Worm (Caenorhabditis elegans): ENCODE measurements around the gene C27D8.2.

Gene C27D8.2

ce11 chrIV:12715947-12716382, 4.9 kb downstream of the C27D8.2 start (continued):
- TF ChIP-seq zag-1 (tag; optimal IDR thresholded peaks at IDR 0.05): no peak
- no peak for TF ChIP-seq ceh-82 (tag; optimal IDR thresholded peaks at IDR 0.05)
- TF ChIP-seq mdl-1 (tag; optimal IDR thresholded peaks at IDR 0.05): peak in 1 of 2 experiments; percentile 76
- peak; percentile 67 for TF ChIP-seq crh-2 (tag; optimal IDR thresholded peaks at IDR 0.05)
- TF ChIP-seq ztf-4 (tag; optimal IDR thresholded peaks at IDR 0.05): no peak
- TF ChIP-seq peb-1 (tag; optimal IDR thresholded peaks at IDR 0.05): no peak
- peak; percentile 42 for TF ChIP-seq lin-13 (GFP tag; optimal IDR thresholded peaks at IDR 0.05)
- peak; percentile 25 for TF ChIP-seq blmp-1 (tag; optimal IDR thresholded peaks at IDR 0.05; ENCODE audit: insufficient read depth)
- TF ChIP-seq nhr-23 (tag; optimal IDR thresholded peaks at IDR 0.05): no peak
- TF ChIP-seq lin-39 (tag; optimal IDR thresholded peaks at IDR 0.05): no peak
- peak in 1 of 2 experiments; percentile 42 for TF ChIP-seq lsy-2 (tag; optimal IDR thresholded peaks at IDR 0.05)
- TF ChIP-seq F13H6.1 (tag; optimal IDR thresholded peaks at IDR 0.05): peak; percentile 41

- TF ChIP-seq nhr-21 (tag; optimal IDR thresholded peaks at IDR 0.05): no peak
- no peak for TF ChIP-seq lsy-2 (tag; optimal IDR thresholded peaks at IDR 0.05)
- no peak for TF ChIP-seq alr-1 (tag; optimal IDR thresholded peaks at IDR 0.05)
- TF ChIP-seq dmd-4 (tag; optimal IDR thresholded peaks at IDR 0.05): no peak
- TF ChIP-seq zag-1 (tag; optimal IDR thresholded peaks at IDR 0.05): no peak
- no peak for TF ChIP-seq elt-1 (tag; optimal IDR thresholded peaks at IDR 0.05)
- TF ChIP-seq nhr-129 (tag; optimal IDR thresholded peaks at IDR 0.05): no peak
- TF ChIP-seq nhr-237 (tag; optimal IDR thresholded peaks at IDR 0.05): no peak
- TF ChIP-seq F13H6.1 (tag; optimal IDR thresholded peaks at IDR 0.05): no peak
- no peak for TF ChIP-seq sma-9 (GFP tag; optimal IDR thresholded peaks at IDR 0.05)
- no peak for TF ChIP-seq sma-9 (tag; optimal IDR thresholded peaks at IDR 0.05)
Observed at ce11 chrIV:12717531-12717930, 6.5 kb downstream of the C27D8.2 start, which contains the start of gene C27D8.1. TSS of gene C27D8.1 (plus strand) at chrIV:12717831.

- no peak for TF ChIP-seq F13H6.1 (tag; optimal IDR thresholded peaks at IDR 0.05)
- no peak for TF ChIP-seq nhr-129 (tag; optimal IDR thresholded peaks at IDR 0.05)
- no peak for TF ChIP-seq lsy-2 (tag; optimal IDR thresholded peaks at IDR 0.05)
- TF ChIP-seq nhr-25 (tag; optimal IDR thresholded peaks at IDR 0.05): no peak
Observed at ce11 chrIV:12719664-12720063, 8.6 kb downstream of the C27D8.2 start, which contains the start of gene idpp-7. TSS of gene idpp-7 (plus strand) at chrIV:12719964.

ce11 chrIV:12721106-12721505, 10.1 kb downstream of the C27D8.2 start, which contains the start of gene T23F6.2:
TSS of gene T23F6.2 (plus strand) at chrIV:12721356.
- TF ChIP-seq alr-1 (tag; optimal IDR thresholded peaks at IDR 0.05): no peak
- no peak for TF ChIP-seq ZK546.5 (tag; optimal IDR thresholded peaks at IDR 0.05)
- TF ChIP-seq nhr-12 (tag; optimal IDR thresholded peaks at IDR 0.05): no peak
- no peak for TF ChIP-seq nhr-25 (tag; optimal IDR thresholded peaks at IDR 0.05)
- TF ChIP-seq F13H6.1 (tag; optimal IDR thresholded peaks at IDR 0.05): no peak
- no peak for TF ChIP-seq unc-55 (GFP tag; optimal IDR thresholded peaks at IDR 0.05)
- no peak for TF ChIP-seq fos-1 (tag; optimal IDR thresholded peaks at IDR 0.05)
- TF ChIP-seq crh-2 (tag; optimal IDR thresholded peaks at IDR 0.05): no peak
- no peak for TF ChIP-seq mdl-1 (tag; optimal IDR thresholded peaks at IDR 0.05)
- no peak for TF ChIP-seq R02D3.7 (tag; optimal IDR thresholded peaks at IDR 0.05)
- TF ChIP-seq peb-1 (tag; optimal IDR thresholded peaks at IDR 0.05): no peak
- no peak for TF ChIP-seq gmeb-1 (tag; optimal IDR thresholded peaks at IDR 0.05)
- TF ChIP-seq nhr-77 (tag; optimal IDR thresholded peaks at IDR 0.05): no peak
- no peak for TF ChIP-seq lin-11 (tag; optimal IDR thresholded peaks at IDR 0.05)
- TF ChIP-seq zag-1 (tag; optimal IDR thresholded peaks at IDR 0.05): no peak
- no peak for TF ChIP-seq ztf-4 (tag; optimal IDR thresholded peaks at IDR 0.05)
- no peak for TF ChIP-seq nhr-11 (tag; optimal IDR thresholded peaks at IDR 0.05)

- TF ChIP-seq sem-4 (tag; optimal IDR thresholded peaks at IDR 0.05) (peak; percentile 61), ZK546.5 (tag; optimal IDR thresholded peaks at IDR 0.05) (peak; percentile 35), nhr-237 (tag; optimal IDR thresholded peaks at IDR 0.05) (peak; percentile 80), crh-2 (tag; optimal IDR thresholded peaks at IDR 0.05) (peak; percentile 90), aly-2 (tag; optimal IDR thresholded peaks at IDR 0.05) (no peak), nhr-12 (tag; optimal IDR thresholded peaks at IDR 0.05) (peak; percentile 24), nhr-129 (tag; optimal IDR thresholded peaks at IDR 0.05) (peak; percentile 89), ama-1 (optimal IDR thresholded peaks at IDR 0.05) (no peak), lin-13 (GFP tag; optimal IDR thresholded peaks at IDR 0.05) (peak; percentile 89), R02D3.7 (tag; optimal IDR thresholded peaks at IDR 0.05) (peak; percentile 98), fos-1 (tag; optimal IDR thresholded peaks at IDR 0.05) (peak; percentile 51), unc-55 (GFP tag; optimal IDR thresholded peaks at IDR 0.05) (peak; percentile 95), dmd-4 (tag; optimal IDR thresholded peaks at IDR 0.05) (no peak), F13H6.1 (tag; optimal IDR thresholded peaks at IDR 0.05) (peak; percentile 89), mbf-1 (tag; optimal IDR thresholded peaks at IDR 0.05) (no peak), ztf-4 (tag; optimal IDR thresholded peaks at IDR 0.05) (peak; percentile 74), sma-9 (GFP tag; optimal IDR thresholded peaks at IDR 0.05) (peak; percentile 94), sma-9 (tag; optimal IDR thresholded peaks at IDR 0.05) (no peak), mab-5 (tag; optimal IDR thresholded peaks at IDR 0.05) (peak; percentile 84), snpc-4 (tag; optimal IDR thresholded peaks at IDR 0.05) (peak; percentile 76), elt-3 (tag; optimal IDR thresholded peaks at IDR 0.05) (no peak), nhr-10 (tag; optimal IDR thresholded peaks at IDR 0.05) (no peak), ztf-1 (GFP tag; conservative IDR thresholded peaks at IDR 0.05) (no peak), egl-27 (tag; optimal IDR thresholded peaks at IDR 0.05) (peak; percentile 86), ceh-82 (tag; optimal IDR thresholded peaks at IDR 0.05) (peak; percentile 72), C34F6.9 (tag; optimal IDR thresholded peaks at IDR 0.05) (peak; percentile 87), nhr-21 (tag; optimal IDR thresholded peaks at IDR 0.05) (peak; percentile 83), gmeb-1 (tag; optimal IDR thresholded peaks at IDR 0.05) (peak; percentile 100), mdl-1 (tag; optimal IDR thresholded peaks at IDR 0.05) (peak in 1 of 2 experiments; percentile 27), sma-3 (GFP tag; optimal IDR thresholded peaks at IDR 0.05) (peak; percentile 95), lsy-2 (tag; optimal IDR thresholded peaks at IDR 0.05) (peak; percentile 86 to 93)
Observed at ce11 chrIV:12724641-12725040, 13.6 kb downstream of the C27D8.2 start, which contains the start of the genes T23F6.3 and rbd-1. TSS of gene T23F6.3 (minus strand) at chrIV:12724760. TSS of gene rbd-1 (plus strand) at chrIV:12724986.

All from whole organism, L2 larva.